Worm (Caenorhabditis elegans): ENCODE results near the gene bed-1.

Gene bed-1

DNA sequence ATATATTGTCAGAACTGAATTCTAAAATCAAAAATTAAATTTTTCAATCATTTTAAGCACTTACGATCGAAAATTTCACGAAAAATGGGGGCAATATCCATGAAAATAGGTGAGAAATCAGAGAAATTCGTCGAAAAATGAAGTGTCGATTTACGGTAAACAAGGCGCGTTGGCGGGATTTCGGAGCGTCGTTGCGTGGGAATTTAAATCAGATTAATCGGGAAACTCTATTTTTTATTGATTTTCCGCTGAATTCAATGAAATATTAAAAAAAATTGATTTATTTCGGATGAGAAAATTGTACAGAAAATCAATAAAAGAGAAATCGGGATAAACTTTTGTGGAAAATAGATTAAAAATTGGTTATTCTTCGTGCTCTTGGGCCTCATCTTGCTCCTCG lies 5.5 kb downstream of the bed-1 start, which contains the start of gene Y39B6A.13 (continued):
- TF ChIP-seq lin-35 (GFP tag; optimal IDR thresholded peaks at IDR 0.05) (peak; percentile 77 to 88), tbx-2 (tag; optimal IDR thresholded peaks at IDR 0.05) (peak; percentile 40), jun-1 (tag; optimal IDR thresholded peaks at IDR 0.05) (no peak), Y116A8C.19 (tag; optimal IDR thresholded peaks at IDR 0.05; ENCODE audit: borderline replicate concordance) (no peak), tlp-1 (tag; optimal IDR thresholded peaks at IDR 0.05) (no peak), skn-1 (tag; optimal IDR thresholded peaks at IDR 0.05) (peak; percentile 39), lin-39 (tag; optimal IDR thresholded peaks at IDR 0.05) (no peak), nhr-90 (tag; optimal IDR thresholded peaks at IDR 0.05; ENCODE audit: poor library complexity) (no peak), elt-2 (tag; optimal IDR thresholded peaks at IDR 0.05) (no peak), ces-1 (GFP tag; optimal IDR thresholded peaks at IDR 0.05) (no peak), dpl-1 (GFP tag; optimal IDR thresholded peaks at IDR 0.05) (peak; percentile 78 to 89 (median 88)), sptf-1 (tag; optimal IDR thresholded peaks at IDR 0.05) (no peak), nhr-237 (tag; optimal IDR thresholded peaks at IDR 0.05) (no peak), ztf-11 (tag; optimal IDR thresholded peaks at IDR 0.05) (no peak), F16B12.6 (tag; optimal IDR thresholded peaks at IDR 0.05) (peak; percentile 8), unc-98 (GFP tag; IDR thresholded peaks at IDR 0.05) (no peak), irx-1 (tag; optimal IDR thresholded peaks at IDR 0.05) (no peak), mep-1 (tag; optimal IDR thresholded peaks at IDR 0.05) (peak; percentile 9), nhr-11 (tag; optimal IDR thresholded peaks at IDR 0.05) (no peak), fkh-8 (tag; optimal IDR thresholded peaks at IDR 0.05) (peak; percentile 27), rnt-1 (tag; optimal IDR thresholded peaks at IDR 0.05) (peak; percentile 42), vab-15 (tag; optimal IDR thresholded peaks at IDR 0.05) (no peak), isw-1 (GFP tag; IDR thresholded peaks at IDR 0.05) (peak; percentile 20; the same call in 1 of the 2 replicates), hlh-17 (GFP tag; optimal IDR thresholded peaks at IDR 0.05; ENCODE audit: borderline replicate concordance) (no peak), C16A3.4 (tag; optimal IDR thresholded peaks at IDR 0.05) (peak; percentile 41), nhr-47 (tag; optimal IDR thresholded peaks at IDR 0.05) (peak; percentile 64), mdl-1 (tag; optimal IDR thresholded peaks at IDR 0.05) (no peak), lin-15B (tag; optimal IDR thresholded peaks at IDR 0.05) (no peak), zip-4 (GFP tag; optimal IDR thresholded peaks at IDR 0.05) (no peak), ama-1 (optimal IDR thresholded peaks at IDR 0.05) (no peak), egl-27 (tag; optimal IDR thresholded peaks at IDR 0.05) (no peak), lsy-2 (tag; optimal IDR thresholded peaks at IDR 0.05) (peak; percentile 52 to 58), unc-62 (GFP tag; optimal IDR thresholded peaks at IDR 0.05) (no peak), elt-3 (tag; optimal IDR thresholded peaks at IDR 0.05) (peak in 1 of 6 experiments; percentile 7), nhr-20 (tag; optimal IDR thresholded peaks at IDR 0.05) (peak; percentile 13), nhr-71 (tag; optimal IDR thresholded peaks at IDR 0.05) (no peak), nhr-19 (GFP tag; conservative IDR thresholded peaks at IDR 0.05) (peak; percentile 48; the same call in 1 of the 2 replicates), fos-1 (tag; optimal IDR thresholded peaks at IDR 0.05) (no peak), aly-2 (tag; optimal IDR thresholded peaks at IDR 0.05) (no peak), nhr-12 (tag; optimal IDR thresholded peaks at IDR 0.05) (no peak), dsc-1 (tag; optimal IDR thresholded peaks at IDR 0.05) (no peak), hlh-4 (tag; optimal IDR thresholded peaks at IDR 0.05) (no peak), fkh-10 (GFP tag; optimal IDR thresholded peaks at IDR 0.05) (no peak)

ce11 chrV:19118312-19118711 lies 6.4 kb downstream of the bed-1 start, which contains the start of gene pro-3:
Gene pro-3 (minus strand): TSS chrV:19118412.
- TF ChIP-seq irx-1 (tag; optimal IDR thresholded peaks at IDR 0.05) = no peak
- no peak for TF ChIP-seq ama-1 (optimal IDR thresholded peaks at IDR 0.05)
- no peak for TF ChIP-seq lir-3 (tag; optimal IDR thresholded peaks at IDR 0.05; ENCODE audit: poor library complexity)
- TF ChIP-seq zip-4 (GFP tag; optimal IDR thresholded peaks at IDR 0.05) = no peak
- TF ChIP-seq hlh-17 (GFP tag; optimal IDR thresholded peaks at IDR 0.05; ENCODE audit: borderline replicate concordance) = no peak
- no peak for TF ChIP-seq unc-86 (tag; optimal IDR thresholded peaks at IDR 0.05)
- TF ChIP-seq C34B4.2 (tag; optimal IDR thresholded peaks at IDR 0.05) = no peak
- no peak for TF ChIP-seq nhr-20 (tag; optimal IDR thresholded peaks at IDR 0.05)
- TF ChIP-seq pag-3 (tag; optimal IDR thresholded peaks at IDR 0.05; ENCODE audit: borderline replicate concordance, insufficient read depth) = no peak
- no peak for TF ChIP-seq hpl-2 (GFP tag; optimal IDR thresholded peaks at IDR 0.05)

All from whole organism, L1 larva.